Fruit fly (Drosophila melanogaster) whole organism: ENCODE data around the gene Eip78C.

Experiments used
- CG8478 ChIP-seq: fragments of >200 bp; optimal IDR thresholded peaks from 2 replicates; lab custom pipeline; 2018; ENCODE audit warnings: inconsistent platforms
- Dll ChIP-seq: fragments of >200 bp; optimal IDR thresholded peaks from 2 replicates; lab custom pipeline; 2017
- EcR ChIP-seq, 2 experiments: fragments of >200 bp; optimal IDR thresholded peaks; 2 replicates each; lab custom pipeline; 2017; ENCODE audit warnings: missing biosample characterization in 2 of 2, missing genetic modification characterization in 2 of 2, missing genetic modification reagents in 2 of 2
- pan ChIP-seq: fragments of >200 bp; optimal IDR thresholded peaks from 2 replicates; lab custom pipeline; 2017
- psq ChIP-seq: fragments of >200 bp; optimal IDR thresholded peaks from 2 replicates; lab custom pipeline; 2017
- usp ChIP-seq: fragments of >200 bp; optimal IDR thresholded peaks from 2 replicates; lab custom pipeline; 2017; ENCODE audit warnings: missing biosample characterization, missing genetic modification characterization, mixed read lengths

- no peak for TF ChIP-seq usp (GFP tag; lab: Kevin White, UChicago)
- TF ChIP-seq psq (lab: Kevin White, UChicago): no peak
- TF ChIP-seq pan (lab: Kevin White, UChicago): no peak
- no peak for TF ChIP-seq CG8478 (lab: Kevin White, UChicago)
- no peak for TF ChIP-seq EcR (GFP tag; optimal IDR thresholded peaks at IDR 0.05; lab: Kevin White, UChicago)
- TF ChIP-seq Dll: no peak
Observed at dm6 chr3L:21186487-21186886, 39.9 kb upstream of the Eip78C start.
